Fruit fly (Drosophila melanogaster) whole organism, wandering third instar larva: ENCODE measurements around the gene Reg-2.

ENCODE experiments used
- Abd-B ChIP-seq: fragments of >200 bp; optimal IDR thresholded peaks from 2 replicates; lab custom pipeline; 2017; ENCODE audit warnings: missing biosample characterization, missing genetic modification characterization
- CG32264 ChIP-seq: fragments of 200-800 bp; sonication (Bioruptor generic); optimal IDR thresholded peaks from 2 replicates; lab custom pipeline; 2016; ENCODE audit warnings: missing biosample characterization, missing genetic modification characterization
- CG9705 ChIP-seq: fragments of 200-800 bp; sonication (Bioruptor generic); optimal IDR thresholded peaks from 2 replicates; lab custom pipeline; 2018; ENCODE audit warnings: missing biosample characterization, mild to moderate bottlenecking, missing genetic modification characterization
- CrebA ChIP-seq: fragments of 200-800 bp; sonication (Bioruptor generic); optimal IDR thresholded peaks from 2 replicates; lab custom pipeline; 2016; ENCODE audit warnings: missing biosample characterization, mild to moderate bottlenecking, missing genetic modification characterization, borderline replicate concordance
- Dfd ChIP-seq: fragments of >200 bp; optimal IDR thresholded peaks from 2 replicates; lab custom pipeline; 2017; ENCODE audit warnings: missing biosample characterization, missing genetic modification characterization
- Dif ChIP-seq: fragments of 200-275, 200-300 bp; sonication (Bioruptor generic); optimal IDR thresholded peaks from 2 replicates; lab custom pipeline; 2018; ENCODE audit warnings: missing biosample characterization, missing genetic modification characterization; ENCODE audit not compliant: partially characterized antibody
- GATAd ChIP-seq: sonication (Bioruptor generic); optimal IDR thresholded peaks from 2 replicates; lab custom pipeline; 2016; ENCODE audit warnings: missing biosample characterization, missing genetic modification characterization
- HLH106 ChIP-seq: fragments of 200-800 bp; optimal IDR thresholded peaks from 3 replicates; lab custom pipeline; 2019; ENCODE audit warnings: missing biosample characterization, mild to moderate bottlenecking, missing genetic modification characterization, moderate library complexity
- Hnf4 ChIP-seq: fragments of 200-800 bp; sonication (Bioruptor generic); optimal IDR thresholded peaks from 2 replicates; lab custom pipeline; 2016; ENCODE audit warnings: missing biosample characterization, mild to moderate bottlenecking, missing genetic modification characterization
- Hr78 ChIP-seq: fragments of >200 bp; optimal IDR thresholded peaks from 2 replicates; lab custom pipeline; 2017; ENCODE audit warnings: missing biosample characterization, missing genetic modification characterization
- Hr83 ChIP-seq: fragments of 200-300 bp; sonication (Bioruptor generic); optimal IDR thresholded peaks from 2 replicates; lab custom pipeline; 2016; ENCODE audit warnings: missing biosample characterization, mild to moderate bottlenecking, missing genetic modification characterization, moderate library complexity; ENCODE audit not compliant: poor library complexity, severe bottlenecking
- Jra ChIP-seq: sonication (Bioruptor generic); optimal IDR thresholded peaks from 2 replicates; lab custom pipeline; 2016; ENCODE audit warnings: missing biosample characterization, missing genetic modification characterization
- Mio ChIP-seq: sonication (Bioruptor generic); optimal IDR thresholded peaks from 2 replicates; lab custom pipeline; 2016; ENCODE audit warnings: missing biosample characterization, missing genetic modification characterization
- Myc ChIP-seq: fragments of >200 bp; optimal IDR thresholded peaks from 2 replicates; lab custom pipeline; 2017
- N ChIP-seq: fragments of >200 bp; optimal IDR thresholded peaks from 2 replicates; lab custom pipeline; 2018; ENCODE audit warnings: missing biosample characterization, missing external identifiers, missing genetic modification characterization
- OdsH ChIP-seq: fragments of 200-800 bp; sonication (Bioruptor generic); optimal IDR thresholded peaks from 2 replicates; lab custom pipeline; 2016; ENCODE audit warnings: missing biosample characterization, mild to moderate bottlenecking, missing genetic modification characterization
- Rel ChIP-seq, 2 experiments: fragments of 200-800 bp; sonication (Bioruptor generic) in 1 of 2; optimal IDR thresholded peaks; 2 replicates in 1 of 2; 3 replicates in 1 of 2; lab custom pipeline; 2016 to 2019; ENCODE audit warnings: mild to moderate bottlenecking in 2 of 2, missing biosample characterization in 2 of 2, missing genetic modification characterization in 2 of 2, moderate library complexity in 1 of 2
- Sp1 ChIP-seq: fragments of 200-800 bp; sonication (Bioruptor generic); optimal IDR thresholded peaks from 3 replicates; lab custom pipeline; 2019; ENCODE audit warnings: missing biosample characterization, mild to moderate bottlenecking, missing genetic modification characterization, moderate library complexity
- Vsx2 ChIP-seq: fragments of 200-300, 225-300 bp; sonication (Bioruptor generic); optimal IDR thresholded peaks from 2 replicates; lab custom pipeline; 2018; ENCODE audit warnings: missing biosample characterization, missing genetic modification characterization; ENCODE audit not compliant: partially characterized antibody
- br ChIP-seq: fragments of 200-800 bp; sonication (Bioruptor generic); optimal IDR thresholded peaks from 2 replicates; lab custom pipeline; 2016; ENCODE audit warnings: missing biosample characterization, missing genetic modification characterization
- brk ChIP-seq: fragments of 200-800 bp; sonication (Bioruptor generic); optimal IDR thresholded peaks from 2 replicates; lab custom pipeline; 2016; ENCODE audit warnings: missing biosample characterization, mild to moderate bottlenecking, missing genetic modification characterization
- dl ChIP-seq, 2 experiments: fragments of 175-275, 200-275 bp in 1 of 2; fragments of 200-275 bp in 1 of 2; sonication (Bioruptor generic); optimal IDR thresholded peaks; lab custom pipeline; 2018; ENCODE audit warnings: mild to moderate bottlenecking in 2 of 2, missing biosample characterization in 2 of 2, missing genetic modification characterization in 2 of 2, moderate library complexity in 2 of 2; ENCODE audit not compliant: partially characterized antibody in 2 of 2, insufficient read depth in 1 of 2
- dmrt93B ChIP-seq: fragments of 200-800 bp; sonication (Bioruptor generic); optimal IDR thresholded peaks from 2 replicates; lab custom pipeline; 2018; ENCODE audit warnings: missing biosample characterization, mild to moderate bottlenecking, missing genetic modification characterization
- dsf ChIP-seq: sonication (Bioruptor generic); optimal IDR thresholded peaks from 2 replicates; lab custom pipeline; 2016; ENCODE audit warnings: missing biosample characterization, missing genetic modification characterization, borderline replicate concordance
- ey ChIP-seq: fragments of 200-800 bp; sonication (Bioruptor generic); optimal IDR thresholded peaks from 2 replicates; lab custom pipeline; 2016; ENCODE audit warnings: missing biosample characterization, missing genetic modification characterization
- foxo ChIP-seq, 2 experiments: fragments of 200-800 bp; sonication (Bioruptor generic); optimal IDR thresholded peaks; 2 replicates in 1 of 2; 3 replicates in 1 of 2; lab custom pipeline; 2016 to 2017; ENCODE audit warnings: missing biosample characterization in 2 of 2, missing genetic modification characterization in 2 of 2
- fru ChIP-seq: fragments of 200-800 bp; sonication (Bioruptor generic); optimal IDR thresholded peaks from 3 replicates; lab custom pipeline; 2016; ENCODE audit warnings: missing biosample characterization, mild to moderate bottlenecking, missing genetic modification characterization
- h ChIP-seq: fragments of 200-800 bp; sonication (Bioruptor generic); optimal IDR thresholded peaks from 3 replicates; lab custom pipeline; 2016; ENCODE audit warnings: missing biosample characterization, mild to moderate bottlenecking, missing genetic modification characterization
- jim ChIP-seq: fragments of 175-275, 200-325 bp; sonication (Bioruptor generic); optimal IDR thresholded peaks from 2 replicates; lab custom pipeline; 2016; ENCODE audit warnings: missing biosample characterization, mild to moderate bottlenecking, missing genetic modification characterization
- lola ChIP-seq: fragments of >200 bp; optimal IDR thresholded peaks from 2 replicates; lab custom pipeline; 2017; ENCODE audit warnings: missing biosample characterization, missing genetic modification characterization
- pan ChIP-seq: fragments of >200 bp; optimal IDR thresholded peaks from 2 replicates; lab custom pipeline; 2017
- psq ChIP-seq: fragments of 200-800 bp; sonication (Bioruptor generic); optimal IDR thresholded peaks from 3 replicates; lab custom pipeline; 2017; ENCODE audit warnings: missing biosample characterization, mild to moderate bottlenecking, missing genetic modification characterization, moderate library complexity
- rgr ChIP-seq: fragments of 200-800 bp; sonication (Bioruptor generic); optimal IDR thresholded peaks from 3 replicates; lab custom pipeline; 2016; ENCODE audit warnings: missing biosample characterization, mild to moderate bottlenecking, missing genetic modification characterization
- sage ChIP-seq: fragments of 200-800 bp; sonication (Bioruptor generic); optimal IDR thresholded peaks from 2 replicates; lab custom pipeline; 2016; ENCODE audit warnings: missing biosample characterization, mild to moderate bottlenecking, missing genetic modification characterization
- sv ChIP-seq: fragments of 200-800 bp; sonication (Bioruptor generic); optimal IDR thresholded peaks from 3 replicates; lab custom pipeline; 2016; ENCODE audit warnings: missing biosample characterization, missing genetic modification characterization
- tai ChIP-seq: sonication (Bioruptor generic); optimal IDR thresholded peaks from 2 replicates; lab custom pipeline; 2016; ENCODE audit warnings: missing biosample characterization, missing genetic modification characterization
- usp ChIP-seq: fragments of >200 bp; optimal IDR thresholded peaks from 2 replicates; lab custom pipeline; 2017; ENCODE audit warnings: missing biosample characterization, missing genetic modification characterization
- woc ChIP-seq: sonication (Bioruptor generic); optimal IDR thresholded peaks from 2 replicates; lab custom pipeline; 2016; ENCODE audit warnings: missing biosample characterization, mild to moderate bottlenecking, missing genetic modification characterization

Reg-2 gene

dm6 chr3L:619427-620308 lies 13.3 kb upstream of the Reg-2 start:
- TF ChIP-seq CrebA, result peak; percentile 30
- TF ChIP-seq dmrt93B (GFP tag; lab: Kevin White, UChicago), result peak; percentile 77
- peak in 1 of 2 experiments; percentile 87 for TF ChIP-seq foxo (GFP tag; optimal IDR thresholded peaks at IDR 0.05; lab: Kevin White, UChicago)
- TF ChIP-seq woc (GFP tag; lab: Kevin White, UChicago), result peak; percentile 85
- peak; percentile 77 for TF ChIP-seq psq (GFP tag; lab: Kevin White, UChicago)
- no peak for TF ChIP-seq Dfd (GFP tag; lab: Kevin White, UChicago)
- TF ChIP-seq Mio (GFP tag; lab: Kevin White, UChicago), result no peak
- peak; percentile 73 for TF ChIP-seq Hnf4 (GFP tag; lab: Kevin White, UChicago)
- TF ChIP-seq Vsx2 (GFP tag; lab: Kevin White, UChicago), result peak; percentile 55
- peak; percentile 53 for TF ChIP-seq brk (GFP tag; lab: Kevin White, UChicago)
- TF ChIP-seq sv, result no peak
- TF ChIP-seq Dif (GFP tag; lab: Kevin White, UChicago), result no peak
- TF ChIP-seq N (GFP tag; lab: Kevin White, UChicago), result no peak
- peak; percentile 83 for TF ChIP-seq fru
- peak; percentile 54 for TF ChIP-seq pan (lab: Kevin White, UChicago)
- peak; percentile 86 for TF ChIP-seq br (GFP tag; lab: Kevin White, UChicago)
- no peak for TF ChIP-seq jim (GFP tag; lab: Kevin White, UChicago)
- peak; percentile 22 for TF ChIP-seq CG32264 (GFP tag; lab: Kevin White, UChicago)
- TF ChIP-seq usp (GFP tag; lab: Kevin White, UChicago), result no peak
- TF ChIP-seq Abd-B (GFP tag; lab: Kevin White, UChicago), result no peak
- TF ChIP-seq Sp1, result peak; percentile 78
- no peak for TF ChIP-seq Hr78 (GFP tag; lab: Kevin White, UChicago)
- peak; percentile 92 for TF ChIP-seq h
- TF ChIP-seq dsf (GFP tag; lab: Kevin White, UChicago), result peak; percentile 3
- TF ChIP-seq Jra (GFP tag; lab: Kevin White, UChicago), result peak; percentile 1
- peak; percentile 62 for TF ChIP-seq sage
- TF ChIP-seq rgr (GFP tag; lab: Kevin White, UChicago), result peak; percentile 86
- no peak for TF ChIP-seq Rel (GFP tag; optimal IDR thresholded peaks at IDR 0.05; lab: Kevin White, UChicago)
- TF ChIP-seq Rel (tag; optimal IDR thresholded peaks at IDR 0.05; lab: Kevin White, UChicago), result no peak
- no peak for TF ChIP-seq GATAd
- peak; percentile 58 for TF ChIP-seq tai
- peak; percentile 64 for TF ChIP-seq HLH106 (tag; lab: Kevin White, UChicago)
- TF ChIP-seq dl (GFP tag; optimal IDR thresholded peaks at IDR 0.05; lab: Kevin White, UChicago; ENCODE audit: insufficient read depth in 1 of 2, partially characterized antibody in 2 of 2), result no peak
- TF ChIP-seq Hr83 (GFP tag; lab: Kevin White, UChicago), result no peak
- peak; percentile 91 for TF ChIP-seq ey (GFP tag; lab: Kevin White, UChicago)
- no peak for TF ChIP-seq Myc
- no peak for TF ChIP-seq lola (GFP tag; lab: Kevin White, UChicago)
- TF ChIP-seq CG9705, result no peak
- peak; percentile 87 for TF ChIP-seq OdsH (GFP tag; lab: Kevin White, UChicago)
